Fruit fly (Drosophila melanogaster) whole organism, adult: ENCODE data around the gene CG7889.

Experiments
- CG11617 ChIP-seq: fragments of 200-800 bp; sonication (Bioruptor generic); optimal IDR thresholded peaks from 2 replicates; lab custom pipeline; 2017; ENCODE audit warnings: mild to moderate bottlenecking, missing biosample characterization, missing genetic modification reagents, missing genetic modification characterization
- CG12768 ChIP-seq: fragments of 200-800 bp; sonication (Bioruptor generic); optimal IDR thresholded peaks from 2 replicates; lab custom pipeline; 2017; ENCODE audit warnings: missing biosample characterization, missing genetic modification characterization, mild to moderate bottlenecking, moderate library complexity, missing genetic modification reagents
- CG14711 ChIP-seq: fragments of 200-800 bp; sonication (Bioruptor generic); optimal IDR thresholded peaks from 2 replicates; lab custom pipeline; 2018; ENCODE audit warnings: missing biosample characterization, mild to moderate bottlenecking, missing genetic modification characterization, moderate library complexity
- CG1620 ChIP-seq: fragments of 200-800 bp; sonication (Bioruptor generic); optimal IDR thresholded peaks from 2 replicates; lab custom pipeline; 2016; ENCODE audit warnings: missing biosample characterization, missing genetic modification characterization
- CG33017 ChIP-seq: fragments of 200-800 bp; sonication (Bioruptor generic); optimal IDR thresholded peaks from 2 replicates; lab custom pipeline; 2018; ENCODE audit warnings: missing biosample characterization, mild to moderate bottlenecking, missing genetic modification characterization, moderate library complexity
- CG5204 ChIP-seq: fragments of 200-800 bp; sonication (Bioruptor generic); optimal IDR thresholded peaks from 2 replicates; lab custom pipeline; 2016; ENCODE audit warnings: missing biosample characterization, missing genetic modification characterization
- CG7045 ChIP-seq: fragments of 200-800 bp; sonication (Bioruptor generic); optimal IDR thresholded peaks from 2 replicates; lab custom pipeline; 2017; ENCODE audit warnings: missing biosample characterization, mild to moderate bottlenecking, missing genetic modification characterization
- CG7101 ChIP-seq: fragments of 200-800 bp; sonication (Bioruptor generic); optimal IDR thresholded peaks from 2 replicates; lab custom pipeline; 2018; ENCODE audit warnings: missing biosample characterization, mild to moderate bottlenecking, missing genetic modification characterization, moderate library complexity
- Clk ChIP-seq: fragments of 200-800 bp; sonication (Bioruptor generic); optimal IDR thresholded peaks from 2 replicates; lab custom pipeline; 2017; ENCODE audit warnings: missing biosample characterization, missing genetic modification characterization
- Crg-1 ChIP-seq: fragments of 200-800 bp; sonication (Bioruptor generic); optimal IDR thresholded peaks from 2 replicates; lab custom pipeline; 2016; ENCODE audit warnings: missing biosample characterization, missing genetic modification characterization
- Hr96 ChIP-seq: fragments of 200-800 bp; sonication (Bioruptor generic); optimal IDR thresholded peaks from 2 replicates; lab custom pipeline; 2016; ENCODE audit warnings: missing biosample characterization, missing genetic modification characterization
- Mnt ChIP-seq: fragments of 200-800 bp; sonication (Bioruptor generic); optimal IDR thresholded peaks from 2 replicates; lab custom pipeline; 2016; ENCODE audit warnings: missing biosample characterization, mild to moderate bottlenecking, missing genetic modification characterization
- bab1 ChIP-seq: fragments of 200-800 bp; sonication (Bioruptor generic); optimal IDR thresholded peaks from 3 replicates; lab custom pipeline; 2019; ENCODE audit warnings: missing biosample characterization, mild to moderate bottlenecking, missing genetic modification characterization, moderate library complexity
- cic ChIP-seq: fragments of 200-800 bp; sonication (Bioruptor generic); optimal IDR thresholded peaks from 2 replicates; lab custom pipeline; 2017; ENCODE audit warnings: missing biosample characterization, mild to moderate bottlenecking, missing genetic modification characterization, moderate library complexity
- cnc ChIP-seq, 2 experiments: fragments of >200 bp; optimal IDR thresholded peaks; 2 replicates each; lab custom pipeline; 2017
- kay ChIP-seq: fragments of 200-800 bp; sonication (Bioruptor generic); peaks from one replicate; lab custom pipeline; 2016; ENCODE audit warnings: missing biosample characterization, missing genetic modification characterization, borderline replicate concordance
- ovo ChIP-seq: fragments of 200-800 bp; sonication (Bioruptor generic); optimal IDR thresholded peaks from 2 replicates; lab custom pipeline; 2016; ENCODE audit warnings: missing biosample characterization, missing genetic modification characterization
- pad ChIP-seq: fragments of 200-800 bp; sonication (Bioruptor generic); optimal IDR thresholded peaks from 3 replicates; lab custom pipeline; 2017; ENCODE audit warnings: missing biosample characterization, missing genetic modification characterization, mild to moderate bottlenecking, moderate library complexity, missing genetic modification reagents
- tj ChIP-seq: fragments of 200-800 bp; sonication (Bioruptor generic); optimal IDR thresholded peaks from 3 replicates; lab custom pipeline; 2017; ENCODE audit warnings: missing biosample characterization, mild to moderate bottlenecking, missing genetic modification characterization, moderate library complexity
- toe ChIP-seq: fragments of 200-800 bp; sonication (Bioruptor generic); optimal IDR thresholded peaks from 2 replicates; lab custom pipeline; 2016; ENCODE audit warnings: missing biosample characterization, missing genetic modification characterization

Gene CG7889

DNA sequence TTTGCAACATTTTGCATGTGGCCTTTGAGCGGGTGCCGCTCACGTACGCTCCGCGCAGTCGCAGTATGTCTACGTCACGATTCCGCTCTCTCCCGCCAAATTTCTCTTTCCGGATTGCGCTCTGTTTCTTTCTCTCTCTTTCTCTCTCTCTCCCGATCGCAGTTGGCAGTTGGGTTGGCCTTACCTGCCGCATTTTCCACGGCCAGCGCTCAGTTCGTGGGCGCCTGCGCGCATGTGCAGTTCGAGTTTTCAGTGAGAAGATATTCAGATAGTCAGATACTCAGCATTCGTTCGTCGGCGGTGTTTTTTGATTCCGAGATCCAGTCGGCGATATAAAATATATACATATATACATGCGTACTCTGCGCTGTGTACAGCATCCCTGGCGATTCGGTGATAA is 23.0 kb upstream of the CG7889 start, which contains the start of gene CG7884:
Gene CG7884 (plus strand): TSS at position 208 of the 400 bp plus-strand sequence.
- no peak for TF ChIP-seq CG1620 (GFP tag; lab: Kevin White, UChicago)
- TF ChIP-seq tj (GFP tag; lab: Kevin White, UChicago) = no peak

DNA sequence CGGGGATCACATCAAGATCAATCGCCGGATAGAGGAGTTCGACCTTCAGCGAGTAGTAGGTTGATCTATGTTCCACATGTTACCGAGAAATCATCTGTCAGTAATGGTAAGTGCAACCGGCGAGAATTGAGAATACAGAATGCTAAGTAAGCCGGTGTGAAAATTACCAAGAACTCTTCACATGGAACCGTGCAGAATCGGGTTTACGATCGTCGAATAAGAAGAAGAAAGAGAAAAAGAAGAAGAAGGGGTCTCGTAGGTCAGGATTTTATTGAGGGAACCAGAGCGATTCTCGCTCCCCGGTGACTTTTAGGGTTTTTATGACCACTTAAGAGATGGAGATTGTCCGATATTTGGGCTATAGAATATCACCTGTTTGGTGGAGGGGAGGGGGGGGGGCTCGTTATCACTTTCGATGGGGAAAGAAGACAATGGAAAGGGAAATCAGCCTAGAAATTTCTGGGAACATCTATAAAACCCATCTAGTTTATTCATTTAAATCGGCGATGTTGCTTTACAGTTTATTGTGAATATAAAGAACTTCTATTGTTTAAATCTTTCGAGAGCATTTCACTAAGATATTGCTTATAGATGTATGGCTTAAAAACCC is 22.4 kb upstream of the CG7889 start:
- no peak for TF ChIP-seq CG7045 (GFP tag; lab: Kevin White, UChicago)
- no peak for TF ChIP-seq pad (GFP tag; lab: Kevin White, UChicago)
- TF ChIP-seq Mnt = no peak
- no peak for TF ChIP-seq bab1
- no peak for TF ChIP-seq CG5204 (GFP tag; lab: Kevin White, UChicago)
- TF ChIP-seq tj (GFP tag; lab: Kevin White, UChicago) = no peak
- TF ChIP-seq cic (GFP tag; lab: Kevin White, UChicago) = no peak
- no peak for TF ChIP-seq CG7101

DNA sequence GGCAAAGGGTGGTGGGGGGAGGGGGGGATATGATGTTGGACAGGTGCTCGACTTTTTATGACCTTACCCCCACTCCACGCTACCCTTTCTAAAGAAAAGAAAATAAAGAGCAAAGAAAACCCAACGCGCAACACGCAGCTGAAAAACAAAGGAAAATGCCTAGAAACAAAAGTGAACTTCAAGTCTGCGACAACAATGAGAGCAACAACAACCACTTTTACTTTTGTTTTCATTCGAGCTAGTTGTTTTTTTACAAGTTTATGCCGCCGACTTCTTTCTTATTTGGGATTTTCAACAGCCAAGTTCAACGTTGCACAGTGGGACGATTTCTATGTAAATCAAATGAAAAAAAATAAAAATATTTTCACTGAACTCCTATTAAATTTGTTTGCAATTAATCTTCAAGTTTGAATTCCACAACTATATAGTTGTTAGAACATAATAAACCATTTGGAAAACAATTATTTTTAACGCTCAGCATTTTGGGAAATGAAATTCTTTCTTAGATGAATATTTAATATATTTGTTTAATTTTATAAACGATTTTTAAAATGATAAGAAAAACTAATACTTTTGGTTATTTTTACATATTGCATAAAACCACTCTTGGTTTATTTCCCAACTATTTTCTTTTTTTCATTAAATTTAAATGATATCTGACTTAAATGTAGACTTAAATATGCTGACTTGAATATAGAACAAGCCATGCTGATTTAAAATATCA is 18.7 kb upstream of the CG7889 start:
- TF ChIP-seq CG7101 = no peak
- TF ChIP-seq toe (GFP tag; lab: Kevin White, UChicago) = no peak
- no peak for TF ChIP-seq pad (GFP tag; lab: Kevin White, UChicago)
- TF ChIP-seq CG5204 (GFP tag; lab: Kevin White, UChicago) = no peak

DNA sequence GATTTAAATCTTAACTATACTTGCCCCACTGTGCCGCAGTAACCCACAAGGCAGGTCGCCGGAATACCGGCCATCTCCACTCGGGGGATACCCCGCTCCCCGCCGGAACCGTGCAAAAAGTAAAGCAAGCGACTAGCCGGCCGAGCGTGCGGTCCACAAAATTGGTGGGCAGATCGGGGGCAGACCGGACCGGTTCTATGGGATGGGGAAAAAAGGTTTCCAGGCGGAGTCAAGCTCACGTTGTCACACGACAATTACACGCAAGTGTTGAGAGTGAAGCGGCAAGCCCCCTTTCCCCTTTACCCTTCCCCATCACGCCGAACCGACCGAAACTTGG is 18.2 kb upstream of the CG7889 start:
- TF ChIP-seq CG33017 (tag; lab: Kevin White, UChicago) (no peak), CG14711 (tag; lab: Kevin White, UChicago) (no peak), Mnt (no peak), pad (GFP tag; lab: Kevin White, UChicago) (no peak), ovo (GFP tag; lab: Kevin White, UChicago) (no peak)

DNA sequence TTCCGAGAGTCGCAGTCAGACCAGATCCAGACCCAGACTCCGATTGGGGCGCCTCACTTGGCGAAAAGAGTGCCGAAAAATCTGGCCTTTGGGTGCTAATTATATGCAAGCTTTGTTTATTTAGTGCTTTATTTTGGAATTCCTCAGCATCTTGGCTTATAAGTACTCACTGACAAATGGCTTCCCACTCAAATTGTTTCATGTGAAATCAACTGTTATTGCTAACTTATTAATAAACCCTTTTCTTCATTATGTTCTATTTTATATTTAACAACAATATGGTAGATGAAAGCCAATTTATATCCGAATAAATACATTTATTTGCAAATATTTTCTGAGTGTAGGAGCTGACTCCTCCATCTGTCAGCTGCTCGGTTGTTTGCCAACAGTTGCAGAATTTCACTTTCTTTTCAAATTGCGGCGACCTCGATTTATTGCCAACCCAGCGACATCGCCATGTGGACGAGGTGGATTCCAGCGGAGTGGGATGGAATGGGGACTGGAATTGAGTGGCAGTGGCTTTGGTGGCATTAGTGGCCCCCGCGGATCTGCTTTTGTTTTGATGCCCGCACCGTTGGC is 13.5 kb upstream of the CG7889 start:
- TF ChIP-seq cnc (optimal IDR thresholded peaks at IDR 0.05; lab: Kevin White, UChicago) (no peak), pad (GFP tag; lab: Kevin White, UChicago) (no peak)

DNA sequence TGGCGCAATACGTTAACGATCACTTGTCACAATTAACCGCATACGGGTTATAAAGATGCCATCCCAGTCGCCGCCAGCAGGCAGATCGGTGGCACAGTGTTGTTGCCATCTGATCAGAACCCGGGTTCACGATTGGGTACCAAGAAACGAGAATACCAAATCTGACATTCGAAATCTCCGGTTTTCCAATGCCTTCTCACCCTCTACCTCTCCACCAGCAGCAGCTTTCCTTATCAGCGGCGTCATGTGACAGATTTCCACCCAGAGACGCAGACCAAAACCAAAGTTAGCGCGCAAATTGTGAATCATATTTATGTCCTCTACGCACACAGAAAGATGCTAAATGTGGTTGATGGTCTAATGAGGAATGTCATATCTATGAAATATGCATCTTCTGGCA is 4.8 kb upstream of the CG7889 start:
- TF ChIP-seq pad (GFP tag; lab: Kevin White, UChicago) = no peak
- no peak for TF ChIP-seq cnc (optimal IDR thresholded peaks at IDR 0.05; lab: Kevin White, UChicago)
- TF ChIP-seq CG5204 (GFP tag; lab: Kevin White, UChicago) = no peak
- TF ChIP-seq ovo (GFP tag; lab: Kevin White, UChicago) = no peak
- no peak for TF ChIP-seq CG14711 (tag; lab: Kevin White, UChicago)
- TF ChIP-seq CG11617 = no peak
- no peak for TF ChIP-seq toe (GFP tag; lab: Kevin White, UChicago)
- no peak for TF ChIP-seq bab1
- no peak for TF ChIP-seq Hr96 (GFP tag; lab: Kevin White, UChicago)
- TF ChIP-seq tj (GFP tag; lab: Kevin White, UChicago) = no peak
- TF ChIP-seq CG7101 = no peak
- TF ChIP-seq CG7045 (GFP tag; lab: Kevin White, UChicago) = no peak

DNA sequence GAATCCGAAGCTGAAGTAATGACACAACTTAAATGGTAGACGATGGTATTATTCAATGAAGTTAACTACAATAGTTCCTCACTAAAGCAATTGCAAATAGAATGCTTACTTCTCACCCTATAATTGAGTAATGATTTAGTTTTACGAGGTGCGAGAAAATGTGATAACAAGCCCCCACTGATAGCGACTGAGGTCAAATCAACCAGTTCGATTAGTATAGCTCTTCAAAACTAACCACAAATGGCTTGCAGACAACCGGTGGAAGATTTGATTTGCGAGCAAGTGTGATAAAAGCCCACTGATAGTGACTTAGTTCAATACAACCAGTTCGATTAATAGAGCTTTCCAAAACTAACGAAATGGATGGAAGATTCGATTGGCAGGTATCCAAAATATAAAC is 4.1 kb upstream of the CG7889 start:
- no peak for TF ChIP-seq toe (GFP tag; lab: Kevin White, UChicago)
- no peak for TF ChIP-seq cic (GFP tag; lab: Kevin White, UChicago)
- TF ChIP-seq CG14711 (tag; lab: Kevin White, UChicago) = no peak
- no peak for TF ChIP-seq CG33017 (tag; lab: Kevin White, UChicago)
- no peak for TF ChIP-seq Hr96 (GFP tag; lab: Kevin White, UChicago)
- TF ChIP-seq CG12768 (GFP tag; lab: Kevin White, UChicago) = no peak
- no peak for TF ChIP-seq kay (GFP tag; lab: Kevin White, UChicago)
- TF ChIP-seq CG5204 (GFP tag; lab: Kevin White, UChicago) = no peak
- no peak for TF ChIP-seq Crg-1 (GFP tag; lab: Kevin White, UChicago)
- no peak for TF ChIP-seq tj (GFP tag; lab: Kevin White, UChicago)
- TF ChIP-seq cnc (optimal IDR thresholded peaks at IDR 0.05; lab: Kevin White, UChicago) = no peak
- TF ChIP-seq Clk = no peak
- TF ChIP-seq CG11617 = no peak
- no peak for TF ChIP-seq pad (GFP tag; lab: Kevin White, UChicago)
- TF ChIP-seq CG7101 = no peak
